Fruit fly (Drosophila melanogaster) whole organism: ENCODE results near the gene CG7530.

Experiments
- psq ChIP-seq: fragments of >200 bp; optimal IDR thresholded peaks from 2 replicates; lab custom pipeline; 2017
- usp ChIP-seq: fragments of >200 bp; optimal IDR thresholded peaks from 2 replicates; lab custom pipeline; 2017; ENCODE audit warnings: missing biosample characterization, missing genetic modification characterization, mixed read lengths

- no peak for TF ChIP-seq psq
- TF ChIP-seq usp (GFP tag; lab: Kevin White, UChicago), result no peak
These were observed 432 bp upstream of the CG7530 start for dm6 chr3R:14731781-14732100.
